Worm (Caenorhabditis elegans) whole organism, L4/young adult: Measurements from ENCODE around the gene T04B8.5.

Source experiments
- W03F9.2 ChIP-seq: fragments of 150-350 bp; optimal IDR thresholded peaks from 2 replicates; lab custom pipeline; 2014; ENCODE audit warnings: missing biosample characterization, missing genetic modification characterization
- dao-5 ChIP-seq: sonication (generic microtip); optimal IDR thresholded peaks from 2 replicates; lab custom pipeline; 2016; ENCODE audit warnings: missing genotype, missing genetic modification characterization, moderate library complexity, missing compliant biosample characterization
- him-1 ChIP-seq: sonication (generic microtip); optimal IDR thresholded peaks from 2 replicates; lab custom pipeline; 2016; ENCODE audit warnings: missing genotype, missing genetic modification reagents, missing genetic modification characterization, missing compliant biosample characterization

DNA sequence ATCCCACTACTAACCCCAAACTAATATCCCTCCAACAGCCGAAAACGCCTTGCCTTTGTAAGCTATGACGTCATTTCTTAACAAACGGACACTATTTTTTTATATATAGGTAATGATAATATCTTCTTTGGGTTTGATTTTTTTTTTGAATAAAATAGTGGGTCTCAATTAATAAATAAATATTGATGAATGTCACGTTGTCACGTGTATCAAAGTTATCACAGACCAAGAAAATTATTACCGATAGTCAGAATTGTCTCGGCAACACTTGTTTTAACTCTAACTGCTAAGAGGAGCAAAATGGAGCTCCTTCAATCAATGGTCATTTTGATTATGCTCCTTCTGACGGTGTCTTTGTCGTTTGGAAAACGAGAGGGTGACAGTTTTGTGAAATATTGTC lies 9.6 kb upstream of the T04B8.5 start, which contains the start of gene T04B8.1:
- TF ChIP-seq him-1 (no peak), W03F9.2 (tag; lab: Kevin White, UChicago) (no peak), dao-5 (tag; lab: Kevin White, UChicago) (no peak)
